Fruit fly (Drosophila melanogaster): ENCODE results near the gene CG42238.

The CG42238 gene

DNA sequence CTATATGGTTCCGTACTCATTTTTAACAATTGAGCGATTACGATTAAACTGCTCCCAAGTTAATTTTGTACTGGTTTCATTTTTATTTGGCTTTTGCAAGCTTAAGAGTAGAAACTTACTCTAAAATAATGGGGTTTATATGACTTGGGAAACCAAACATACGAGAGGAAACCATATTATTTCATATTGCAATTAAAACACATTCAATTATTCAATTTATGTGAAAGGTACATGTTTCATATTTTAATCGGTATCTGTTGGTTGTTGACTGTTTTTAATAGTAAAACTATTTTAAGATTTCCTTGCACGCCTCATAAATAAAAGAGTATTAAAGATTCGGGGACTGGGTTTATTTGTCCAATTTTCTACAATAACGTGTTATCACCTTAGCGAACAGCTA lies 32.3 kb upstream of the CG42238 start, which contains the start of gene CG33510:
Gene CG33510, minus strand, starts transcription at position 59 of the 400 bp plus-strand sequence.
- TF ChIP-seq bbx (GFP tag; IDR thresholded peaks at IDR 0.05; ENCODE audit: partially characterized antibody) (no peak), stc (GFP tag; IDR thresholded peaks at IDR 0.05) (no peak), eve (GFP tag; optimal IDR thresholded peaks at IDR 0.05) (no peak), exex (tag; optimal IDR thresholded peaks at IDR 0.05) (peak; percentile 5)

DNA sequence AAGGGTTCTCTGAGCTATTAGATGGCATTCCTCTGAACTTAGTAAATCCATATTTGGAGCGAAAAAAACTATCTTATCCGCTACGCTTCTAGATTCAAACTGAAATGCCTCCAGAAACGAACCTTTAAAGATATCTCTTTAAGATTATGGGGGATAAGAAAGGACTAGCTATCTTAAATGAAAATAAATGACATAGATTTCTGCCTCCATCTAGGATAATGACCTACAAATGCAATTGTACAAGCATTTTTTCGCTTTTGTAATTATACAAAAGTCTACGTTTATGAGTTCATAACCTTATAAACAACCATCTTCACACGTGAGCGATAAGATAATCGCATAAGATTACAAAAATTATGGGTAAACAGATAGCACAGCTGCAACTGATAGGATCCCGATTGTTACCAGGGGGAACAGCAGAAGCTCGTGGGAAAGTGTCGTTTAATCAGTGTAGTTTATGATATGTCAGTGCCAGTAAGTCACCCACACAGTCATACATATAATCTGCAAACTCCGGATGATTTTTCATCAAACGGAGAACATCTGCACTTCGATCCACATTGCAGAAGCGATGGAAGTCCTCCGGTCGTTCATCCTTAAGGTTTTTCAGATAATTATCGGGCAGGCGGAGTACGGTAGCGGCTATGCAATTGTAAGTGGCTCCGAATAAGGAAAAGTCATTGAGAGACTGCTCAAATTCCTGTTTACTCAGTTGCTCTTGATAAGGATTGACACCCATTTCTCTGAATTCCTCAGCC lies 30.7 kb upstream of the CG42238 start, which contains the start of gene CG33511:
Gene CG33511, minus strand, starts transcription at position 51 of the 758 bp plus-strand sequence.
- peak; percentile 85 for TF ChIP-seq CG15479 (GFP tag; optimal IDR thresholded peaks at IDR 0.05)
- TF ChIP-seq Ets65A (GFP tag): peak; percentile 55
- no peak for TF ChIP-seq CG16863 (GFP tag; optimal IDR thresholded peaks at IDR 0.05)

DNA sequence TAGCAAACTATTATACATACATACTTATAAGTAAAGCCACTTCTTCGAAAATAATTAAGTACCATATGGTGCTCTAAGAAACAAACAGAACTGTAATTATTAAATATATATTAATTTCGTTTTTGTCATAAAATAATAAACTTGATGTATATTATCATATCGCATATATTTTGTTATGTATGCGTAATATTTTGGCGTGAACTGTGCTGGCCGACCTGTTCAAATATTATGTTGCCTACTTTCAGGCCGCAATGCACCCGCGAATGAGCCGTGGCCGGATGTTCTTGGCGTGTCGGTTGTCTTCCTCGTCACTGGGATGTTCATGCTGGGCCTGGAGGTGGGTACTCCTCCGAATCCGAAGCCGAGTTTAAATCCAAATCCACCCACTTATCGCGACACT lies 25.9 kb upstream of the CG42238 start:
- peak; percentile 95 for TF ChIP-seq CG15073 (GFP tag; optimal IDR thresholded peaks at IDR 0.05)
- TF ChIP-seq CG7963 (GFP tag; IDR thresholded peaks at IDR 0.05; ENCODE audit: partially characterized antibody): no peak
- peak; percentile 68 for TF ChIP-seq CG8388 (GFP tag; optimal IDR thresholded peaks at IDR 0.05)
- TF ChIP-seq CG10209 (GFP tag; optimal IDR thresholded peaks at IDR 0.05): no peak
- no peak for TF ChIP-seq ci (GFP tag; IDR thresholded peaks at IDR 0.05)
- TF ChIP-seq CG3065 (GFP tag; optimal IDR thresholded peaks at IDR 0.05): no peak
- no peak for TF ChIP-seq CG43689 (GFP tag; IDR thresholded peaks at IDR 0.05)
- no peak for TF ChIP-seq kni (GFP tag; optimal IDR thresholded peaks at IDR 0.05)
- 0 out of 3 replicates have a peak, but pooled peaks have one; percentile 18 for TF ChIP-seq CG11456 (GFP tag; IDR thresholded peaks at IDR 0.05)
- TF ChIP-seq Atf3 (GFP tag; optimal IDR thresholded peaks at IDR 0.05): no peak
- TF ChIP-seq Nf-YA (GFP tag; IDR thresholded peaks at IDR 0.05): no peak

DNA sequence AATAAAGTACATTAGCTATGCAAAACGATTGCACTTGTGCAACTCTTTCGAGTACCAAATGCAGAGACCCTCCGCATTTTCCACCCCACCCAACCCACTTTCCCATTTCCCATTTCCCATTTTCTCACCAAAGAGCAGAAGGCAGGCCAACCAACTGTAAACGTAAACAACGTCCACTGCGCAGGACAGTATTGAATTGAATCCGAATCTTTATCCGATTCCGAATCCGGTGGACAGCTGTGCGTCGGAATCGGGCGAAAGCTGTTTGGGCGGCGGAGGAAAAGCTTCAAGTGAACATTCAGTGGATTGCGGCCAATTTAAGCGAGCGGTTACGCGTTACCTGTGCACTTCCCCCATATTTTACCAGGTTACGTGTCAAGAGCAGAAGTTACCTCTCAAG lies 23.1 kb upstream of the CG42238 start, which contains the start of gene tadr:
Gene tadr, plus strand, starts transcription at position 301 of the 400 bp plus-strand sequence.
- TF ChIP-seq chinmo (GFP tag; IDR thresholded peaks at IDR 0.05; ENCODE audit: partially characterized antibody) (0 out of 4 replicates have a peak, but pooled peaks have one; percentile 20), CG2202 (tag; optimal IDR thresholded peaks at IDR 0.05) (no peak), crp (GFP tag; optimal IDR thresholded peaks at IDR 0.05) (peak in 1 of 2 experiments; percentile 22), zen2 (GFP tag; IDR thresholded peaks at IDR 0.05; ENCODE audit: partially characterized antibody) (no peak), Bgb (GFP tag; IDR thresholded peaks at IDR 0.05; ENCODE audit: partially characterized antibody) (0 out of 2 replicates have a peak, but pooled peaks have one; percentile 30), Jarid2 (GFP tag; optimal IDR thresholded peaks at IDR 0.05) (peak; percentile 11), ewg (GFP tag; optimal IDR thresholded peaks at IDR 0.05) (peak; percentile 79), Dip3 (GFP tag; optimal IDR thresholded peaks at IDR 0.05) (no peak), Hr51 (GFP tag; optimal IDR thresholded peaks at IDR 0.05) (peak in 1 of 2 experiments; percentile 35), Bdp1 (GFP tag; optimal IDR thresholded peaks at IDR 0.05) (no peak), pzg (GFP tag; optimal IDR thresholded peaks at IDR 0.05) (peak; percentile 6), Deaf1 (tag; optimal IDR thresholded peaks at IDR 0.05) (peak; percentile 49), Hmr (GFP tag; optimal IDR thresholded peaks at IDR 0.05) (peak; percentile 12)

DNA sequence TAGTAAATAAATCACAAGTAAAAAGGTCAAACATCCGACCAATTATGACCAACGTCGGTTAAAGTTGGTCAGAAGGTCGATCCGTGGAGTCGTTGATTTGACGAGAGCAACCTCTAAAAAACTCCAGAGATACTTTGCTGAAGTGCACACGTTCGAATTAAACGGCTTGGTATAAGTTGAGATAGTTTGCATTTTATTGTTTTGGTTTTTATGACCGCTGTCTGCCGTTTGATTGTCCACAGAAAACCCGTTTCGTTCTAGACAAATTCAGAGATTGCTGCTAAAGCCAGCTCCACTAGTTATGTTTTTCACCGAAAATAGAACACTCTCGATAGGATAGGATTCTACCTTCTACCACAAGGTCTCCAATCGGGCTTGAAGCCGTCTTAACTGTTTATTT lies 21.9 kb upstream of the CG42238 start:
- TF ChIP-seq knrl (GFP tag; IDR thresholded peaks at IDR 0.05; ENCODE audit: partially characterized antibody): no peak
- TF ChIP-seq chinmo (GFP tag; IDR thresholded peaks at IDR 0.05; ENCODE audit: partially characterized antibody): peak; percentile 57; the same call in 1 of the 4 replicates
- TF ChIP-seq Mrtf (GFP tag; IDR thresholded peaks at IDR 0.05): no peak
- TF ChIP-seq kni (GFP tag; optimal IDR thresholded peaks at IDR 0.05): no peak
- TF ChIP-seq HmgD (GFP tag; optimal IDR thresholded peaks at IDR 0.05): no peak
- no peak for TF ChIP-seq BEAF-32 (GFP tag; optimal IDR thresholded peaks at IDR 0.05)
- TF ChIP-seq ham (GFP tag; IDR thresholded peaks at IDR 0.05): no peak
- no peak for TF ChIP-seq CG17186 (GFP tag; optimal IDR thresholded peaks at IDR 0.05)
- TF ChIP-seq CG15269 (tag; optimal IDR thresholded peaks at IDR 0.05): peak; percentile 52
